Worm (Caenorhabditis elegans) whole organism, L2 larva: ENCODE data around the gene lag-1.

ENCODE experiments used
- C34F6.9 ChIP-seq: fragments of 150-350 bp; optimal IDR thresholded peaks from 2 replicates; lab custom pipeline; 2014; ENCODE audit warnings: missing biosample characterization, missing genetic modification characterization
- F13H6.1 ChIP-seq: sonication (generic microtip); optimal IDR thresholded peaks from 2 replicates; lab custom pipeline; 2016; ENCODE audit warnings: missing genetic modification characterization, missing compliant biosample characterization
- R02D3.7 ChIP-seq: fragments of 150-350 bp; optimal IDR thresholded peaks from 2 replicates; lab custom pipeline; 2014; ENCODE audit warnings: missing biosample characterization, missing genetic modification characterization
- Y55F3AM.14 ChIP-seq: fragments of 200-800 bp; sonication (Bioruptor generic); optimal IDR thresholded peaks from 2 replicates; lab custom pipeline; 2018; ENCODE audit warnings: mild to moderate bottlenecking, missing genetic modification characterization, missing compliant biosample characterization
- aly-2 ChIP-seq: fragments of 150-350 bp; optimal IDR thresholded peaks from 2 replicates; lab custom pipeline; 2014; ENCODE audit warnings: missing biosample characterization, missing genetic modification characterization
- ama-1 ChIP-seq: fragments of 150-350 bp; optimal IDR thresholded peaks from 2 replicates; lab custom pipeline; 2018; ENCODE audit warnings: inconsistent platforms
- blmp-1 ChIP-seq: sonication (generic microtip); optimal IDR thresholded peaks from 2 replicates; lab custom pipeline; 2017; ENCODE audit warnings: missing genetic modification characterization, mild to moderate bottlenecking, missing compliant biosample characterization, antibody characterized with exemption, moderate library complexity; ENCODE audit not compliant: insufficient read depth
- ceh-82 ChIP-seq: fragments of 150-350 bp; optimal IDR thresholded peaks from 2 replicates; lab custom pipeline; 2014; ENCODE audit warnings: missing biosample characterization, missing genetic modification characterization
- dmd-4 ChIP-seq: sonication (generic microtip); optimal IDR thresholded peaks from 2 replicates; lab custom pipeline; 2017; ENCODE audit warnings: missing biosample characterization, missing genetic modification characterization
- elt-1 ChIP-seq: fragments of 150-350 bp; optimal IDR thresholded peaks from 2 replicates; lab custom pipeline; 2014; ENCODE audit warnings: missing biosample characterization, missing genetic modification characterization
- elt-3 ChIP-seq: sonication (generic microtip); optimal IDR thresholded peaks from 2 replicates; lab custom pipeline; 2017; ENCODE audit warnings: missing biosample characterization, missing genetic modification characterization
- fos-1 ChIP-seq: fragments of 150-350 bp; optimal IDR thresholded peaks from 2 replicates; lab custom pipeline; 2014; ENCODE audit warnings: missing biosample characterization, missing genetic modification characterization
- gmeb-1 ChIP-seq: fragments of 150-350 bp; optimal IDR thresholded peaks from 2 replicates; lab custom pipeline; 2014; ENCODE audit warnings: missing biosample characterization, missing genetic modification characterization
- lin-11 ChIP-seq: fragments of 150-350 bp; sonication (generic microtip); optimal IDR thresholded peaks from 2 replicates; lab custom pipeline; 2014; ENCODE audit warnings: missing biosample characterization, missing genetic modification characterization, inconsistent platforms, mixed read lengths
- lin-13 ChIP-seq: fragments of 150-350 bp; optimal IDR thresholded peaks from 2 replicates; lab custom pipeline; 2014; ENCODE audit warnings: missing biosample characterization, missing genetic modification reagents, missing genetic modification characterization
- lsy-2 ChIP-seq, 2 experiments: fragments of 150-350 bp in 1 of 2; sonication (generic microtip) in 1 of 2; optimal IDR thresholded peaks; 2 replicates each; lab custom pipeline; 2014 to 2017; ENCODE audit warnings: missing biosample characterization in 2 of 2, missing genetic modification characterization in 2 of 2
- mbf-1 ChIP-seq: sonication (generic microtip); optimal IDR thresholded peaks from 2 replicates; lab custom pipeline; 2017; ENCODE audit warnings: missing biosample characterization, missing genetic modification characterization
- nhr-10 ChIP-seq: sonication (generic microtip); optimal IDR thresholded peaks from 2 replicates; lab custom pipeline; 2017; ENCODE audit warnings: missing biosample characterization, missing genetic modification characterization
- nhr-12 ChIP-seq: fragments of 150-350 bp; optimal IDR thresholded peaks from 2 replicates; lab custom pipeline; 2014; ENCODE audit warnings: missing biosample characterization, missing genetic modification characterization
- nhr-129 ChIP-seq: fragments of 150-350 bp; optimal IDR thresholded peaks from 2 replicates; lab custom pipeline; 2014; ENCODE audit warnings: missing biosample characterization, missing genetic modification characterization
- nhr-21 ChIP-seq: fragments of 150-350 bp; optimal IDR thresholded peaks from 2 replicates; lab custom pipeline; 2014; ENCODE audit warnings: missing biosample characterization, missing genetic modification characterization
- nhr-23 ChIP-seq: fragments of 150-350 bp; optimal IDR thresholded peaks from 2 replicates; lab custom pipeline; 2014; ENCODE audit warnings: missing biosample characterization, missing genetic modification reagents, missing genetic modification characterization
- nhr-237 ChIP-seq: fragments of 150-350 bp; optimal IDR thresholded peaks from 2 replicates; lab custom pipeline; 2014; ENCODE audit warnings: missing biosample characterization, missing genetic modification characterization
- nhr-6 ChIP-seq: fragments of 150-350 bp; optimal IDR thresholded peaks from 2 replicates; lab custom pipeline; 2014; ENCODE audit warnings: missing biosample characterization, missing genetic modification characterization
- nhr-77 ChIP-seq: fragments of 150-350 bp; optimal IDR thresholded peaks from 2 replicates; lab custom pipeline; 2014; ENCODE audit warnings: missing biosample characterization, missing genetic modification characterization
- peb-1 ChIP-seq: fragments of 150-350 bp; optimal IDR thresholded peaks from 2 replicates; lab custom pipeline; 2014; ENCODE audit warnings: missing biosample characterization, missing genetic modification characterization
- sem-4 ChIP-seq: fragments of 150-350 bp; optimal IDR thresholded peaks from 2 replicates; lab custom pipeline; 2014; ENCODE audit warnings: missing biosample characterization, missing genetic modification reagents, missing genetic modification characterization
- skn-1 ChIP-seq: sonication (generic microtip); optimal IDR thresholded peaks from 2 replicates; lab custom pipeline; 2017; ENCODE audit warnings: missing biosample characterization, missing genetic modification characterization
- sma-9 ChIP-seq, 2 experiments: fragments of 150-350 bp in 1 of 2; sonication (generic microtip) in 1 of 2; optimal IDR thresholded peaks; 2 replicates each; lab custom pipeline; 2014 to 2016; ENCODE audit warnings: missing genetic modification characterization in 2 of 2, mild to moderate bottlenecking in 1 of 2, missing biosample characterization in 1 of 2, missing compliant biosample characterization in 1 of 2, missing genetic modification reagents in 1 of 2, moderate library complexity in 1 of 2
- unc-39 ChIP-seq: fragments of 150-350 bp; optimal IDR thresholded peaks from 2 replicates; lab custom pipeline; 2014; ENCODE audit warnings: missing biosample characterization, missing genetic modification characterization
- zag-1 ChIP-seq: fragments of 150-350 bp; optimal IDR thresholded peaks from 2 replicates; lab custom pipeline; 2014; ENCODE audit warnings: missing biosample characterization, missing genetic modification characterization
- ztf-1 ChIP-seq: fragments of 200-800 bp; sonication (Bioruptor generic); conservative IDR thresholded peaks from 2 replicates; pipeline ENCODE4 v1.3.6; 2022; ENCODE audit warnings: missing genetic modification characterization, missing compliant biosample characterization
- ztf-4 ChIP-seq: fragments of 150-350 bp; optimal IDR thresholded peaks from 2 replicates; lab custom pipeline; 2014; ENCODE audit warnings: missing biosample characterization, missing genetic modification characterization

lag-1 gene

ce11 chrIV:6064657-6065056 is 30.6 kb upstream of the lag-1 start:
- TF ChIP-seq ztf-4 (tag; lab: Kevin White, UChicago) (no peak), nhr-237 (tag; lab: Kevin White, UChicago) (no peak), sem-4 (tag; lab: Kevin White, UChicago) (no peak), elt-3 (no peak), nhr-12 (tag; lab: Kevin White, UChicago) (no peak), gmeb-1 (tag; lab: Kevin White, UChicago) (no peak), dmd-4 (tag; lab: Kevin White, UChicago) (no peak), Y55F3AM.14 (GFP tag; lab: Kevin White, UChicago) (no peak), ama-1 (no peak), zag-1 (no peak), ceh-82 (tag; lab: Kevin White, UChicago) (no peak)

- no peak for TF ChIP-seq skn-1 (tag; lab: Kevin White, UChicago)
- no peak for TF ChIP-seq fos-1 (tag; lab: Kevin White, UChicago)
- no peak for TF ChIP-seq dmd-4 (tag; lab: Kevin White, UChicago)
- no peak for TF ChIP-seq C34F6.9 (tag; lab: Kevin White, UChicago)
- TF ChIP-seq blmp-1 (tag; lab: Kevin White, UChicago), result no peak
- TF ChIP-seq gmeb-1 (tag; lab: Kevin White, UChicago), result no peak
- TF ChIP-seq sma-9 (GFP tag; optimal IDR thresholded peaks at IDR 0.05; lab: Kevin White, UChicago), result no peak
- TF ChIP-seq sma-9 (tag; optimal IDR thresholded peaks at IDR 0.05; lab: Kevin White, UChicago), result no peak
- no peak for TF ChIP-seq elt-1
- no peak for TF ChIP-seq unc-39 (tag; lab: Kevin White, UChicago)
- no peak for TF ChIP-seq lsy-2 (tag; optimal IDR thresholded peaks at IDR 0.05; lab: Kevin White, UChicago)
- TF ChIP-seq zag-1, result no peak
Measured at ce11 chrIV:6065186-6065585, 30.0 kb upstream of the lag-1 start.

- TF ChIP-seq nhr-6 (tag; lab: Kevin White, UChicago) (no peak), elt-3 (no peak), dmd-4 (tag; lab: Kevin White, UChicago) (no peak), blmp-1 (tag; lab: Kevin White, UChicago) (no peak), nhr-237 (tag; lab: Kevin White, UChicago) (no peak), aly-2 (no peak), nhr-77 (no peak), lin-13 (GFP tag; lab: Kevin White, UChicago) (no peak), mbf-1 (tag; lab: Kevin White, UChicago) (no peak), ama-1 (no peak), peb-1 (tag; lab: Kevin White, UChicago) (no peak), sem-4 (tag; lab: Kevin White, UChicago) (no peak), Y55F3AM.14 (GFP tag; lab: Kevin White, UChicago) (no peak), nhr-10 (tag; lab: Kevin White, UChicago) (no peak), F13H6.1 (tag; lab: Kevin White, UChicago) (no peak), lin-11 (tag; lab: Kevin White, UChicago) (no peak)
Measured at ce11 chrIV:6071026-6071425, 24.2 kb upstream of the lag-1 start.

- TF ChIP-seq R02D3.7 (tag; lab: Kevin White, UChicago), result no peak
- TF ChIP-seq Y55F3AM.14 (GFP tag; lab: Kevin White, UChicago), result no peak
- TF ChIP-seq ztf-1 (GFP tag; lab: Robert Waterston, UW), result no peak
- TF ChIP-seq nhr-21 (tag; lab: Kevin White, UChicago), result no peak
Measured at ce11 chrIV:6076128-6076527, 19.1 kb upstream of the lag-1 start, which contains the start of gene cpg-20. Gene cpg-20, minus strand, starts transcription at chrIV:6076228.

ce11 chrIV:6079925-6080324 is 15.3 kb upstream of the lag-1 start, which contains the start of gene ugt-19:
Gene ugt-19, minus strand, starts transcription at chrIV:6079952.
- TF ChIP-seq sma-9 (GFP tag; optimal IDR thresholded peaks at IDR 0.05; lab: Kevin White, UChicago), result peak; percentile 40
- no peak for TF ChIP-seq sma-9 (tag; optimal IDR thresholded peaks at IDR 0.05; lab: Kevin White, UChicago)
- peak; percentile 74 for TF ChIP-seq fos-1 (tag; lab: Kevin White, UChicago)
- no peak for TF ChIP-seq nhr-237 (tag; lab: Kevin White, UChicago)
- TF ChIP-seq nhr-23, result no peak
- peak; percentile 25 for TF ChIP-seq nhr-129 (tag; lab: Kevin White, UChicago)
- TF ChIP-seq nhr-10 (tag; lab: Kevin White, UChicago), result no peak
